Worm (Caenorhabditis elegans) whole organism, late embryonic: Measurements from ENCODE around the gene trk-1.

Experiments used
- F13H6.1 ChIP-seq: sonication (generic microtip); optimal IDR thresholded peaks from 2 replicates; lab custom pipeline; 2016; ENCODE audit warnings: missing genetic modification characterization, missing compliant biosample characterization
- K09A11.1 ChIP-seq: sonication (generic microtip); optimal IDR thresholded peaks from 2 replicates; lab custom pipeline; 2017; ENCODE audit warnings: antibody characterized with exemption, mild to moderate bottlenecking, missing genetic modification characterization, missing compliant biosample characterization; ENCODE audit not compliant: insufficient read depth
- Y22D7AL.16 ChIP-seq: sonication (generic microtip); optimal IDR thresholded peaks from 2 replicates; lab custom pipeline; 2016; ENCODE audit warnings: missing genetic modification characterization, missing compliant biosample characterization
- ahr-1 ChIP-seq: sonication (generic microtip); optimal IDR thresholded peaks from 2 replicates; lab custom pipeline; 2016; ENCODE audit warnings: missing genetic modification characterization, missing compliant biosample characterization
- ama-1 ChIP-seq: fragments of 150-350 bp; optimal IDR thresholded peaks from 2 replicates; lab custom pipeline; 2014
- ceh-18 ChIP-seq: sonication (generic microtip); optimal IDR thresholded peaks from 2 replicates; lab custom pipeline; 2016; ENCODE audit warnings: missing genetic modification characterization, missing compliant biosample characterization
- ceh-19 ChIP-seq: fragments of 200-800 bp; sonication (Bioruptor generic); optimal IDR thresholded peaks from 2 replicates; lab custom pipeline; 2018; ENCODE audit warnings: mild to moderate bottlenecking, missing genetic modification characterization, missing compliant biosample characterization
- ceh-30 ChIP-seq: fragments of 150-350 bp; optimal IDR thresholded peaks from 2 replicates; lab custom pipeline; 2014; ENCODE audit warnings: missing biosample characterization, missing genetic modification characterization
- ceh-31 ChIP-seq: sonication (generic microtip); optimal IDR thresholded peaks from 2 replicates; lab custom pipeline; 2016; ENCODE audit warnings: missing genetic modification characterization, missing compliant biosample characterization
- ceh-34 ChIP-seq: sonication (generic microtip); optimal IDR thresholded peaks from 2 replicates; lab custom pipeline; 2016; ENCODE audit warnings: mild to moderate bottlenecking, missing genetic modification characterization, missing compliant biosample characterization
- ceh-45 ChIP-seq: fragments of 200-800 bp; sonication (Bioruptor generic); IDR thresholded peaks from 2 replicates; pipeline ENCODE4 v1.3.6; 2022; ENCODE audit warnings: missing genetic modification reagents, missing genetic modification characterization, missing compliant biosample characterization
- ceh-48 ChIP-seq: sonication (generic microtip); optimal IDR thresholded peaks from 2 replicates; lab custom pipeline; 2016; ENCODE audit warnings: missing genetic modification characterization, inconsistent platforms, missing compliant biosample characterization
- ceh-9 ChIP-seq: sonication (generic microtip); optimal IDR thresholded peaks from 2 replicates; lab custom pipeline; 2016; ENCODE audit warnings: mild to moderate bottlenecking, missing genetic modification characterization, inconsistent platforms, missing compliant biosample characterization
- che-1 ChIP-seq: sonication (generic microtip); optimal IDR thresholded peaks from 2 replicates; lab custom pipeline; 2016; ENCODE audit warnings: mild to moderate bottlenecking, missing genetic modification characterization, missing compliant biosample characterization
- dmd-4 ChIP-seq: sonication (generic microtip); optimal IDR thresholded peaks from 2 replicates; lab custom pipeline; 2016; ENCODE audit warnings: borderline replicate concordance, missing genetic modification characterization, missing compliant biosample characterization
- elt-2 ChIP-seq: sonication (generic microtip); optimal IDR thresholded peaks from 2 replicates; lab custom pipeline; 2016; ENCODE audit warnings: missing genetic modification reagents, missing genetic modification characterization, missing compliant biosample characterization
- elt-4 ChIP-seq: sonication (generic microtip); optimal IDR thresholded peaks from 2 replicates; lab custom pipeline; 2016; ENCODE audit warnings: missing genetic modification characterization, missing compliant biosample characterization
- eyg-1 ChIP-seq: sonication (generic microtip); optimal IDR thresholded peaks from 2 replicates; lab custom pipeline; 2016; ENCODE audit warnings: missing genotype, missing genetic modification characterization, missing compliant biosample characterization
- fax-1 ChIP-seq: sonication (generic microtip); optimal IDR thresholded peaks from 2 replicates; lab custom pipeline; 2016; ENCODE audit warnings: missing genotype, missing genetic modification characterization, missing compliant biosample characterization
- hlh-13 ChIP-seq: fragments of 200-800 bp; sonication (Bioruptor generic); optimal IDR thresholded peaks from 2 replicates; lab custom pipeline; 2018; ENCODE audit warnings: mild to moderate bottlenecking, missing genetic modification characterization, missing compliant biosample characterization
- hlh-15 ChIP-seq: sonication (generic microtip); optimal IDR thresholded peaks from 2 replicates; lab custom pipeline; 2016; ENCODE audit warnings: missing genetic modification characterization, missing compliant biosample characterization
- hlh-6 ChIP-seq: sonication (generic microtip); optimal IDR thresholded peaks from 2 replicates; lab custom pipeline; 2016; ENCODE audit warnings: missing genotype, missing genetic modification characterization, missing compliant biosample characterization
- hlh-8 ChIP-seq: sonication (generic microtip); optimal IDR thresholded peaks from 2 replicates; lab custom pipeline; 2016; ENCODE audit warnings: missing genotype, missing genetic modification characterization, missing compliant biosample characterization
- lin-11 ChIP-seq: fragments of 200-800 bp; sonication (Bioruptor generic); optimal IDR thresholded peaks from 2 replicates; lab custom pipeline; 2018; ENCODE audit warnings: mild to moderate bottlenecking, missing genetic modification characterization, missing compliant biosample characterization
- madf-2 ChIP-seq: sonication (generic microtip); optimal IDR thresholded peaks from 2 replicates; lab custom pipeline; 2017; ENCODE audit warnings: missing genetic modification characterization, missing compliant biosample characterization
- mec-3 ChIP-seq: sonication (generic microtip); optimal IDR thresholded peaks from 2 replicates; lab custom pipeline; 2016; ENCODE audit warnings: borderline replicate concordance, missing genetic modification characterization, missing compliant biosample characterization
- nfya-1 ChIP-seq: sonication (generic microtip); optimal IDR thresholded peaks from 2 replicates; lab custom pipeline; 2017; ENCODE audit warnings: missing genetic modification characterization, mild to moderate bottlenecking, missing compliant biosample characterization, antibody characterized with exemption, moderate library complexity
- nhr-11 ChIP-seq: fragments of 150-350 bp; optimal IDR thresholded peaks from 2 replicates; lab custom pipeline; 2014; ENCODE audit warnings: missing biosample characterization, missing genetic modification characterization
- nhr-232 ChIP-seq: sonication (generic microtip); optimal IDR thresholded peaks from 2 replicates; lab custom pipeline; 2016; ENCODE audit warnings: missing genetic modification characterization, missing compliant biosample characterization
- npax-4 ChIP-seq: sonication (generic microtip); optimal IDR thresholded peaks from 2 replicates; lab custom pipeline; 2016; ENCODE audit warnings: missing genetic modification characterization, missing compliant biosample characterization
- odd-2 ChIP-seq: sonication (generic microtip); optimal IDR thresholded peaks from 2 replicates; lab custom pipeline; 2017; ENCODE audit warnings: antibody characterized with exemption, mild to moderate bottlenecking, missing genetic modification characterization, missing compliant biosample characterization
- pat-9 ChIP-seq: fragments of 200-800 bp; sonication (Bioruptor generic); optimal IDR thresholded peaks from 2 replicates; lab custom pipeline; 2018; ENCODE audit warnings: mild to moderate bottlenecking, missing genetic modification characterization, moderate library complexity, missing compliant biosample characterization
- pha-2 ChIP-seq: sonication (generic microtip); optimal IDR thresholded peaks from 2 replicates; lab custom pipeline; 2017; ENCODE audit warnings: mild to moderate bottlenecking, missing genetic modification characterization, missing compliant biosample characterization
- pqm-1 ChIP-seq: sonication (generic microtip); optimal IDR thresholded peaks from 2 replicates; lab custom pipeline; 2016; ENCODE audit warnings: missing genetic modification characterization, missing compliant biosample characterization
- pros-1 ChIP-seq: fragments of 150-350 bp; optimal IDR thresholded peaks from 2 replicates; lab custom pipeline; 2014; ENCODE audit warnings: missing biosample characterization, missing genetic modification reagents, missing genetic modification characterization
- ref-2 ChIP-seq: sonication (generic microtip); optimal IDR thresholded peaks from 2 replicates; lab custom pipeline; 2016; ENCODE audit warnings: missing genetic modification characterization, missing compliant biosample characterization
- rnt-1 ChIP-seq: sonication (generic microtip); optimal IDR thresholded peaks from 2 replicates; lab custom pipeline; 2016; ENCODE audit warnings: missing genetic modification characterization, missing compliant biosample characterization
- sdc-2 ChIP-seq: sonication (generic microtip); optimal IDR thresholded peaks from 2 replicates; lab custom pipeline; 2016; ENCODE audit warnings: missing genotype, missing genetic modification characterization, missing compliant biosample characterization
- syd-9 ChIP-seq: sonication (generic microtip); optimal IDR thresholded peaks from 2 replicates; lab custom pipeline; 2016; ENCODE audit warnings: mild to moderate bottlenecking, missing genetic modification characterization, moderate library complexity, missing compliant biosample characterization
- tbx-2 ChIP-seq: sonication (generic microtip); optimal IDR thresholded peaks from 2 replicates; lab custom pipeline; 2016; ENCODE audit warnings: missing genetic modification characterization, missing compliant biosample characterization
- tbx-7 ChIP-seq: sonication (generic microtip); optimal IDR thresholded peaks from 2 replicates; lab custom pipeline; 2016; ENCODE audit warnings: missing genotype, missing genetic modification characterization, missing compliant biosample characterization
- ttx-3 ChIP-seq: sonication (generic microtip); optimal IDR thresholded peaks from 2 replicates; lab custom pipeline; 2016; ENCODE audit warnings: missing genetic modification reagents, missing genetic modification characterization, missing compliant biosample characterization
- unc-42 ChIP-seq: sonication (generic microtip); optimal IDR thresholded peaks from 2 replicates; lab custom pipeline; 2016; ENCODE audit warnings: missing genotype, missing genetic modification characterization, missing compliant biosample characterization
- unc-55 ChIP-seq: sonication (generic microtip); optimal IDR thresholded peaks from 2 replicates; lab custom pipeline; 2017; ENCODE audit warnings: missing biosample characterization, missing genetic modification reagents, missing genetic modification characterization
- zip-5 ChIP-seq: sonication (generic microtip); optimal IDR thresholded peaks from 2 replicates; lab custom pipeline; 2016; ENCODE audit warnings: missing genetic modification characterization, missing compliant biosample characterization

Gene trk-1

ce11 chrX:8925443-8925842 is 25.3 kb downstream of the trk-1 start (continued):
- TF ChIP-seq ceh-45 (GFP tag; lab: Robert Waterston, UW), result no peak
- TF ChIP-seq ceh-9 (tag; lab: Kevin White, UChicago), result no peak
- TF ChIP-seq ahr-1 (tag; lab: Kevin White, UChicago), result no peak
- TF ChIP-seq nhr-232, result peak; percentile 6
- TF ChIP-seq unc-55 (GFP tag; lab: Kevin White, UChicago), result no peak
- TF ChIP-seq sdc-2, result no peak
- no peak for TF ChIP-seq tbx-2 (tag; lab: Kevin White, UChicago)
- TF ChIP-seq madf-2 (tag; lab: Kevin White, UChicago), result no peak
- no peak for TF ChIP-seq nhr-11 (tag; lab: Kevin White, UChicago)
- TF ChIP-seq tbx-7, result no peak
- no peak for TF ChIP-seq che-1 (tag; lab: Kevin White, UChicago)
- no peak for TF ChIP-seq nfya-1 (tag; lab: Kevin White, UChicago)
- no peak for TF ChIP-seq mec-3 (tag; lab: Kevin White, UChicago)
- TF ChIP-seq ceh-30 (tag; lab: Kevin White, UChicago), result no peak
- no peak for TF ChIP-seq ceh-48 (tag; lab: Kevin White, UChicago)
- TF ChIP-seq, all 69 proteins: peak for 9

- TF ChIP-seq ceh-18 (tag; lab: Kevin White, UChicago), result no peak
- TF ChIP-seq syd-9, result no peak
- TF ChIP-seq pqm-1, result no peak
- no peak for TF ChIP-seq dmd-4 (tag; lab: Kevin White, UChicago)
- no peak for TF ChIP-seq elt-4 (tag; lab: Kevin White, UChicago)
- TF ChIP-seq zip-5 (tag; lab: Kevin White, UChicago), result no peak
- TF ChIP-seq hlh-13, result no peak
- no peak for TF ChIP-seq ttx-3
- no peak for TF ChIP-seq ceh-19 (GFP tag; lab: Kevin White, UChicago)
- TF ChIP-seq pha-2 (tag; lab: Kevin White, UChicago), result no peak
- TF ChIP-seq lin-11 (tag; lab: Kevin White, UChicago), result no peak
- no peak for TF ChIP-seq unc-42 (tag; lab: Kevin White, UChicago)
- no peak for TF ChIP-seq che-1 (tag; lab: Kevin White, UChicago)
- no peak for TF ChIP-seq F13H6.1 (tag; lab: Kevin White, UChicago)
- no peak for TF ChIP-seq ref-2 (tag; lab: Kevin White, UChicago)
- TF ChIP-seq hlh-15, result no peak
- TF ChIP-seq nhr-232, result no peak
- TF ChIP-seq hlh-8 (tag; lab: Kevin White, UChicago), result no peak
Measured at ce11 chrX:8921221-8921620, 29.6 kb downstream of the trk-1 start.

- peak; percentile 5 for TF ChIP-seq hlh-6
- TF ChIP-seq ceh-34 (tag; lab: Kevin White, UChicago), result no peak
Measured at ce11 chrX:8919323-8919722, 31.5 kb downstream of the trk-1 start, which contains the start of gene nlp-14. Gene nlp-14 (minus strand): TSS chrX:8919423.

ce11 chrX:8918792-8919191 is 32.0 kb downstream of the trk-1 start:
- TF ChIP-seq ama-1 (lab: Kevin White, UChicago) (no peak), elt-4 (tag; lab: Kevin White, UChicago) (no peak), ceh-31 (peak; percentile 30), unc-42 (tag; lab: Kevin White, UChicago) (peak; percentile 98), odd-2 (tag; lab: Kevin White, UChicago) (no peak)

- TF ChIP-seq ref-2 (tag; lab: Kevin White, UChicago) (no peak), pros-1 (tag; lab: Kevin White, UChicago) (no peak), npax-4 (tag; lab: Kevin White, UChicago) (no peak), Y22D7AL.16 (tag; lab: Kevin White, UChicago) (no peak), elt-2 (tag; lab: Kevin White, UChicago) (no peak), pqm-1 (no peak), rnt-1 (no peak), pat-9 (tag; lab: Kevin White, UChicago) (no peak), fax-1 (tag; lab: Kevin White, UChicago) (no peak), eyg-1 (tag; lab: Kevin White, UChicago) (no peak), K09A11.1 (tag; lab: Kevin White, UChicago) (no peak), nfya-1 (tag; lab: Kevin White, UChicago) (no peak), unc-42 (tag; lab: Kevin White, UChicago) (no peak), ceh-30 (tag; lab: Kevin White, UChicago) (no peak)
- TF ChIP-seq, all 69 proteins: peak for 0
Measured at ce11 chrX:8917730-8918129, 33.0 kb downstream of the trk-1 start.
